Worm (Caenorhabditis elegans): ENCODE measurements around the gene asb-2.

Gene asb-2

DNA sequence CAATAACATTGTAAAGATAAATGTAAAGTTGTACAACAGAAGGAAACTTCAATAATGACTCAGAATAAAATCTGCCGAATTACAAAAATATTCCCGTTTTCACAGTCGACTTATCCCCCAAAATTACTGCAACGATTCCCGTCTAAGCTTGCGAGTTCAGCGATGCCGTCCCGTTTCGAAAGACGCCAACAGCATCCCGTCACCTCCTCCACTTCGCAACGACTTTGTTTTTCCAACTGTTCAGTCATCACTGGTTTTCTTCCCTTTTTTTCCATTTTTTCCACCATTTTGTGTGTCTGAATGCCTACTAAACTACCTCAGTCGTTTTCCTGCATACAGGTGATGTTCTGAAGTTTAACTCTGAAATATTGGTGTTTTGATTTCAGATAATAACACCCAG lies 28.9 kb upstream of the asb-2 start, which contains the start of gene F15A8.1:
F15A8.1 (plus strand) TSS at position 301 of the 400 bp plus-strand sequence.
- no peak for TF ChIP-seq unc-62 (GFP tag; optimal IDR thresholded peaks at IDR 0.05)
- TF ChIP-seq lsy-2 (tag; optimal IDR thresholded peaks at IDR 0.05) = no peak
- no peak for TF ChIP-seq ces-1 (GFP tag; optimal IDR thresholded peaks at IDR 0.05)
- TF ChIP-seq unc-39 (tag; optimal IDR thresholded peaks at IDR 0.05) = no peak
- no peak for TF ChIP-seq lin-13 (tag; optimal IDR thresholded peaks at IDR 0.05)
- TF ChIP-seq elt-1 (tag; optimal IDR thresholded peaks at IDR 0.05; ENCODE audit: borderline replicate concordance, insufficient read depth) = no peak
- TF ChIP-seq lin-32 (GFP tag; optimal IDR thresholded peaks at IDR 0.05) = no peak
- no peak for TF ChIP-seq drap-1 (GFP tag; optimal IDR thresholded peaks at IDR 0.05)
- no peak for TF ChIP-seq mls-2 (tag; optimal IDR thresholded peaks at IDR 0.05)
- no peak for TF ChIP-seq cnd-1 (tag; optimal IDR thresholded peaks at IDR 0.05)
- no peak for TF ChIP-seq ceh-83 (GFP tag; optimal IDR thresholded peaks at IDR 0.05)
- TF ChIP-seq mep-1 (tag; optimal IDR thresholded peaks at IDR 0.05) = no peak
- no peak for TF ChIP-seq ceh-39 (tag; optimal IDR thresholded peaks at IDR 0.05)

DNA sequence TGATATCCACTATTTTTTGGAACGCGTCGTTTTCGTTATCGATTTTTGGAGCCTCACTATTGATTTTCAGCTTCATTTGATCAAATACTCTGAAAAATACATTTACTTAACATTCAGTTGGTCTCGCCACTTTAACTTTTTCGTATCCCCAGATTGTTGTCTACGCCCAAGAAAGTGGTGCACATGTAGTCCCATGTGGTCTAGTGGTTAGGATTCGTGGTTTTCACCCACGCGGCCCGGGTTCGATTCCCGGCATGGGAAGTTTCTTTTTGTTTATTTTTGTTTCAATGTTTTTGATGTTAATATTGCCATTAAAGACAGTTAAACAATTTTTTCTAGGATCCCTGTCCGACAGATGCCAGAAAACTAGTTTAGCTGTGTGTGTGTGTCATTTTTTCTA lies 25.5 kb upstream of the asb-2 start:
- peak; percentile 63 for TF ChIP-seq unc-120 (tag; optimal IDR thresholded peaks at IDR 0.05; ENCODE audit: poor library complexity, severe bottlenecking)
- TF ChIP-seq nhr-2 (tag; optimal IDR thresholded peaks at IDR 0.05) = no peak
- no peak for TF ChIP-seq flh-1 (GFP tag; optimal IDR thresholded peaks at IDR 0.05)
- no peak for TF ChIP-seq snpc-4 (tag; optimal IDR thresholded peaks at IDR 0.05)
- no peak for TF ChIP-seq unc-62 (GFP tag; optimal IDR thresholded peaks at IDR 0.05)
- peak; percentile 13 for TF ChIP-seq mep-1 (tag; optimal IDR thresholded peaks at IDR 0.05)
- TF ChIP-seq M03D4.4 (tag; optimal IDR thresholded peaks at IDR 0.05) = peak; percentile 84
- peak; percentile 18 for TF ChIP-seq lin-13 (tag; optimal IDR thresholded peaks at IDR 0.05)
- TF ChIP-seq unc-39 (tag; optimal IDR thresholded peaks at IDR 0.05) = no peak
- TF ChIP-seq sptf-1 (tag; optimal IDR thresholded peaks at IDR 0.05) = peak; percentile 84
- TF ChIP-seq zip-8 (tag; optimal IDR thresholded peaks at IDR 0.05) = no peak
- peak; percentile 76 for TF ChIP-seq drap-1 (GFP tag; optimal IDR thresholded peaks at IDR 0.05)
- TF ChIP-seq ztf-11 (tag; optimal IDR thresholded peaks at IDR 0.05) = no peak
- no peak for TF ChIP-seq mab-5 (tag; optimal IDR thresholded peaks at IDR 0.05)
- peak; percentile 63 for TF ChIP-seq bed-3 (GFP tag; optimal IDR thresholded peaks at IDR 0.05)
- no peak for TF ChIP-seq nhr-237 (tag; optimal IDR thresholded peaks at IDR 0.05)
- TF ChIP-seq hlh-1 (tag; optimal IDR thresholded peaks at IDR 0.05) = no peak
- no peak for TF ChIP-seq elt-3 (tag; optimal IDR thresholded peaks at IDR 0.05)
- TF ChIP-seq nhr-76 (tag; optimal IDR thresholded peaks at IDR 0.05) = no peak
- TF ChIP-seq blmp-1 (tag; optimal IDR thresholded peaks at IDR 0.05) = no peak
- peak; percentile 58 for TF ChIP-seq ceh-43 (GFP tag; optimal IDR thresholded peaks at IDR 0.05)
- TF ChIP-seq nhr-28 (tag; optimal IDR thresholded peaks at IDR 0.05) = no peak
- no peak for TF ChIP-seq ham-2 (GFP tag; optimal IDR thresholded peaks at IDR 0.05)
- peak; percentile 80 for TF ChIP-seq ceh-83 (GFP tag; optimal IDR thresholded peaks at IDR 0.05)
- TF ChIP-seq cnd-1 (tag; optimal IDR thresholded peaks at IDR 0.05) = peak; percentile 78
- peak; percentile 10 for TF ChIP-seq ces-1 (GFP tag; optimal IDR thresholded peaks at IDR 0.05)
- TF ChIP-seq pha-4 (tag; optimal IDR thresholded peaks at IDR 0.05) = no peak
- no peak for TF ChIP-seq nhr-12 (tag; optimal IDR thresholded peaks at IDR 0.05)
- peak; percentile 78 for TF ChIP-seq mls-2 (tag; optimal IDR thresholded peaks at IDR 0.05)
- TF ChIP-seq elt-1 (tag; optimal IDR thresholded peaks at IDR 0.05; ENCODE audit: borderline replicate concordance, insufficient read depth) = no peak
- no peak for TF ChIP-seq lsy-2 (tag; optimal IDR thresholded peaks at IDR 0.05)
- TF ChIP-seq sem-2 (GFP tag; optimal IDR thresholded peaks at IDR 0.05) = peak; percentile 63
- TF ChIP-seq tbx-8 (GFP tag; optimal IDR thresholded peaks at IDR 0.05) = peak; percentile 67
- TF ChIP-seq ceh-39 (tag; optimal IDR thresholded peaks at IDR 0.05) = no peak
- TF ChIP-seq lin-32 (GFP tag; optimal IDR thresholded peaks at IDR 0.05) = peak; percentile 33

DNA sequence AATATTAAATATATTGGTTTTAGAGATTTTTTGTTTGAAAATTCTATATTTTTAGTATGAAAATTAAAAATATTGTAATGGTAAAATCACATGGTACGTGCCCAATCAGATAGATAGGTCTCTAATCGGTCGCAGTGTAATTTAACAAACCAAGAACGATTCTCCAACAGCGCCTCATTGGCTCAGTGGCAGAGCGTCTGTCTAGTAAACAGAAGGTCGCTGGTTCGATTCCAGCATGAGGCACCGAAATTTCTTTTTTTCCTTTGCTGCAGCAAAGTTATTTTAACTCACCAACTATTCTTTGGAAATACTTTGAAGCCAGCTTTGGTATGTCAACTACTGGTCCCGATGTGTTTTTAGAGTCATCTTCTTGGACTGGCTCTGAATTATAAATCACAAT lies 24.7 kb upstream of the asb-2 start:
- TF ChIP-seq ceh-39 (tag; optimal IDR thresholded peaks at IDR 0.05) (no peak), nhr-237 (tag; optimal IDR thresholded peaks at IDR 0.05) (no peak), elt-1 (tag; optimal IDR thresholded peaks at IDR 0.05; ENCODE audit: borderline replicate concordance, insufficient read depth) (no peak), lin-13 (tag; optimal IDR thresholded peaks at IDR 0.05) (no peak), ham-2 (GFP tag; optimal IDR thresholded peaks at IDR 0.05) (no peak), nhr-2 (tag; optimal IDR thresholded peaks at IDR 0.05) (no peak), mls-2 (tag; optimal IDR thresholded peaks at IDR 0.05) (no peak), sptf-1 (tag; optimal IDR thresholded peaks at IDR 0.05) (peak; percentile 38), lin-32 (GFP tag; optimal IDR thresholded peaks at IDR 0.05) (no peak), ceh-83 (GFP tag; optimal IDR thresholded peaks at IDR 0.05) (peak; percentile 74), nhr-12 (tag; optimal IDR thresholded peaks at IDR 0.05) (no peak), unc-120 (tag; optimal IDR thresholded peaks at IDR 0.05; ENCODE audit: poor library complexity, severe bottlenecking) (peak; percentile 14), nhr-76 (tag; optimal IDR thresholded peaks at IDR 0.05) (no peak), tbx-8 (GFP tag; optimal IDR thresholded peaks at IDR 0.05) (no peak), M03D4.4 (tag; optimal IDR thresholded peaks at IDR 0.05) (no peak), mab-5 (tag; optimal IDR thresholded peaks at IDR 0.05) (no peak), drap-1 (GFP tag; optimal IDR thresholded peaks at IDR 0.05) (peak; percentile 13)
